Worm (Caenorhabditis elegans) whole organism, L4 larva: ENCODE measurements around the gene chk-1.

Experiments used
- D1046.2 ChIP-seq: fragments of 200-800 bp; sonication (Bioruptor generic); IDR thresholded peaks from 2 replicates; pipeline ENCODE4 v1.3.6; 2022; ENCODE audit warnings: missing genetic modification characterization, missing compliant biosample characterization
- F37D6.2 ChIP-seq: sonication (generic microtip); optimal IDR thresholded peaks from 2 replicates; lab custom pipeline; 2016; ENCODE audit warnings: mild to moderate bottlenecking, missing genetic modification characterization, missing compliant biosample characterization
- F44E2.7 ChIP-seq: fragments of 200-800 bp; sonication (Bioruptor generic); IDR thresholded peaks from 2 replicates; pipeline ENCODE4 v2.1.2; 2022; ENCODE audit warnings: missing genetic modification characterization, missing compliant biosample characterization
- T26A8.4 ChIP-seq: fragments of 200-800 bp; sonication (Bioruptor generic); IDR thresholded peaks from 2 replicates; pipeline ENCODE4 v1.3.6; 2022; ENCODE audit warnings: missing genetic modification characterization, missing compliant biosample characterization
- ZK337.2 ChIP-seq: fragments of 200-800 bp; sonication (Bioruptor generic); IDR thresholded peaks from 2 replicates; pipeline ENCODE4 v1.3.6; 2022; ENCODE audit warnings: missing genetic modification reagents, missing genetic modification characterization, missing compliant biosample characterization
- arid-1 ChIP-seq: fragments of 200-800 bp; sonication (Bioruptor generic); conservative IDR thresholded peaks from 2 replicates; pipeline ENCODE4 v1.3.6; 2022; ENCODE audit warnings: missing genetic modification reagents, missing genetic modification characterization, missing compliant biosample characterization
- ceh-44 ChIP-seq: fragments of 200-800 bp; sonication (Bioruptor generic); IDR thresholded peaks from 2 replicates; pipeline ENCODE4 v1.3.6; 2022; ENCODE audit warnings: missing genetic modification reagents, missing genetic modification characterization, missing compliant biosample characterization
- ceh-62 ChIP-seq: sonication (generic microtip); optimal IDR thresholded peaks from 2 replicates; lab custom pipeline; 2017; ENCODE audit warnings: missing biosample characterization, missing genetic modification characterization
- ceh-82 ChIP-seq: sonication (generic microtip); optimal IDR thresholded peaks from 2 replicates; lab custom pipeline; 2017; ENCODE audit warnings: missing biosample characterization, missing genetic modification characterization
- ces-1 ChIP-seq: fragments of 150-350 bp; sonication (generic microtip); optimal IDR thresholded peaks from 4 replicates; lab custom pipeline; 2014; ENCODE audit warnings: missing biosample characterization, missing genetic modification reagents, missing genetic modification characterization
- ctbp-1 ChIP-seq: fragments of 200-800 bp; sonication (Bioruptor generic); IDR thresholded peaks from 2 replicates; pipeline ENCODE4 v1.3.6; 2022; ENCODE audit warnings: missing genetic modification reagents, missing genetic modification characterization, missing compliant biosample characterization
- daf-12 ChIP-seq: fragments of 150-350 bp; optimal IDR thresholded peaks from 2 replicates; lab custom pipeline; 2014; ENCODE audit warnings: missing biosample characterization, missing genetic modification reagents, missing genetic modification characterization
- daf-19 ChIP-seq: fragments of 200-800 bp; sonication (Bioruptor generic); conservative IDR thresholded peaks from 2 replicates; pipeline ENCODE4 v1.3.6; 2022; ENCODE audit warnings: missing genetic modification characterization, missing compliant biosample characterization
- dmd-6 ChIP-seq: fragments of 200-800 bp; sonication (Bioruptor generic); IDR thresholded peaks from 2 replicates; pipeline ENCODE4 v1.3.6; 2022; ENCODE audit warnings: missing genetic modification reagents, missing genetic modification characterization, missing compliant biosample characterization
- dmd-9 ChIP-seq: fragments of 200-800 bp; sonication (Bioruptor generic); IDR thresholded peaks from 2 replicates; pipeline ENCODE4 v1.3.6; 2022; ENCODE audit warnings: missing genetic modification reagents, missing genetic modification characterization, missing compliant biosample characterization
- duxl-1 ChIP-seq: sonication (generic microtip); optimal IDR thresholded peaks from 2 replicates; lab custom pipeline; 2016; ENCODE audit warnings: mild to moderate bottlenecking, missing genetic modification characterization, moderate library complexity, missing compliant biosample characterization; ENCODE audit not compliant: poor library complexity
- dve-1 ChIP-seq: sonication (generic microtip); optimal IDR thresholded peaks from 2 replicates; lab custom pipeline; 2017; ENCODE audit warnings: antibody characterized with exemption, mild to moderate bottlenecking, missing genetic modification characterization, missing compliant biosample characterization; ENCODE audit not compliant: insufficient read depth
- egl-43 ChIP-seq: fragments of 200-800 bp; sonication (Bioruptor generic); IDR thresholded peaks from 2 replicates; pipeline ENCODE4 v1.3.6; 2022; ENCODE audit warnings: missing genetic modification reagents, missing genetic modification characterization, missing compliant biosample characterization
- fos-1 ChIP-seq: fragments of 150-350 bp; optimal IDR thresholded peaks from 2 replicates; lab custom pipeline; 2014; ENCODE audit warnings: missing biosample characterization, missing genetic modification characterization
- gei-8 ChIP-seq: fragments of 200-800 bp; sonication (Bioruptor generic); optimal IDR thresholded peaks from 2 replicates; lab custom pipeline; 2018; ENCODE audit warnings: mild to moderate bottlenecking, missing genetic modification characterization, missing compliant biosample characterization
- hlh-11 ChIP-seq: fragments of 200-800 bp; sonication (Bioruptor generic); optimal IDR thresholded peaks from 2 replicates; lab custom pipeline; 2018; ENCODE audit warnings: mild to moderate bottlenecking, missing genetic modification characterization, missing compliant biosample characterization
- hlh-30 ChIP-seq: sonication (generic microtip); optimal IDR thresholded peaks from 2 replicates; lab custom pipeline; 2017; ENCODE audit warnings: antibody characterized with exemption, mild to moderate bottlenecking, missing genetic modification characterization, missing compliant biosample characterization; ENCODE audit not compliant: insufficient read depth
- hmg-1.1 ChIP-seq: fragments of 200-800 bp; sonication (Bioruptor generic); IDR thresholded peaks from 2 replicates; pipeline ENCODE4 v1.3.6; 2022; ENCODE audit warnings: missing genetic modification reagents, missing genetic modification characterization, missing compliant biosample characterization
- lim-7 ChIP-seq: fragments of 200-800 bp; sonication (Bioruptor generic); IDR thresholded peaks from 2 replicates; pipeline ENCODE4 v1.3.6; 2022; ENCODE audit warnings: missing genetic modification characterization, missing compliant biosample characterization
- lin-1 ChIP-seq: fragments of 200-800 bp; sonication (Bioruptor generic); IDR thresholded peaks from 2 replicates; pipeline ENCODE4 v1.3.6; 2022; ENCODE audit warnings: missing genetic modification reagents, missing genetic modification characterization, missing compliant biosample characterization
- lin-39 ChIP-seq: fragments of 150-350 bp; optimal IDR thresholded peaks from 2 replicates; lab custom pipeline; 2014; ENCODE audit warnings: missing biosample characterization, missing genetic modification reagents, missing genetic modification characterization
- lsy-2 ChIP-seq, 2 experiments: fragments of 150-350 bp in 1 of 2; sonication (generic microtip) in 1 of 2; optimal IDR thresholded peaks; 2 replicates each; lab custom pipeline; 2014 to 2017; ENCODE audit warnings: missing biosample characterization in 2 of 2, missing genetic modification characterization in 2 of 2
- madf-9 ChIP-seq: fragments of 200-800 bp; sonication (Bioruptor generic); conservative IDR thresholded peaks from 2 replicates; pipeline ENCODE4 v1.3.6; 2022; ENCODE audit warnings: missing genetic modification reagents, missing genetic modification characterization, missing compliant biosample characterization
- mdl-1 ChIP-seq, 2 experiments: fragments of 150-350 bp in 1 of 2; sonication (generic microtip) in 1 of 2; optimal IDR thresholded peaks; 2 replicates each; lab custom pipeline; 2014 to 2017; ENCODE audit warnings: missing biosample characterization in 2 of 2, missing genetic modification characterization in 2 of 2
- mdt-29 ChIP-seq: fragments of 200-800 bp; sonication (Bioruptor generic); IDR thresholded peaks from 2 replicates; pipeline ENCODE4 v1.3.6; 2022; ENCODE audit warnings: missing genetic modification reagents, missing genetic modification characterization, missing compliant biosample characterization
- mxl-2 ChIP-seq: fragments of 200-800 bp; sonication (Bioruptor generic); conservative IDR thresholded peaks from 2 replicates; pipeline ENCODE4 v1.3.6; 2022; ENCODE audit warnings: missing genetic modification reagents, missing genetic modification characterization, missing compliant biosample characterization
- mxl-3 ChIP-seq: fragments of 200-800 bp; sonication (Bioruptor generic); optimal IDR thresholded peaks from 2 replicates; lab custom pipeline; 2018; ENCODE audit warnings: mild to moderate bottlenecking, missing genetic modification characterization, missing compliant biosample characterization
- nhr-102 ChIP-seq: sonication (generic microtip); optimal IDR thresholded peaks from 2 replicates; lab custom pipeline; 2016; ENCODE audit warnings: mild to moderate bottlenecking, missing genetic modification characterization, moderate library complexity, missing compliant biosample characterization
- nhr-111 ChIP-seq: fragments of 200-800 bp; sonication (Bioruptor generic); optimal IDR thresholded peaks from 2 replicates; lab custom pipeline; 2018; ENCODE audit warnings: mild to moderate bottlenecking, missing genetic modification characterization, missing compliant biosample characterization
- nhr-237 ChIP-seq: sonication (generic microtip); optimal IDR thresholded peaks from 2 replicates; lab custom pipeline; 2017; ENCODE audit warnings: missing biosample characterization, missing genetic modification characterization
- nhr-25 ChIP-seq: sonication (generic microtip); optimal IDR thresholded peaks from 2 replicates; lab custom pipeline; 2017; ENCODE audit warnings: missing genetic modification characterization, mild to moderate bottlenecking, missing compliant biosample characterization, antibody characterized with exemption, moderate library complexity, borderline replicate concordance; ENCODE audit not compliant: insufficient read depth
- nhr-41 ChIP-seq: fragments of 200-800 bp; sonication (Bioruptor generic); IDR thresholded peaks from 2 replicates; pipeline ENCODE4 v1.3.6; 2022; ENCODE audit warnings: missing genetic modification reagents, missing genetic modification characterization, missing compliant biosample characterization
- nhr-42 ChIP-seq: fragments of 200-800 bp; sonication (Bioruptor generic); IDR thresholded peaks from 2 replicates; pipeline ENCODE4 v1.3.6; 2022; ENCODE audit warnings: missing genetic modification characterization, missing compliant biosample characterization
- nhr-6 ChIP-seq: fragments of 150-350 bp; optimal IDR thresholded peaks from 2 replicates; lab custom pipeline; 2014; ENCODE audit warnings: missing biosample characterization, missing genetic modification characterization
- pha-4 ChIP-seq, 2 experiments: fragments of 150-350 bp in 1 of 2; fragments of 200-800 bp in 1 of 2; sonication (Bioruptor generic) in 1 of 2; IDR thresholded peaks in 1 of 2; optimal IDR thresholded peaks in 1 of 2; 2 replicates each; pipeline versions ENCODE4 v1.3.6 to Lab custom; 2014 to 2022; ENCODE audit warnings: missing genetic modification characterization in 2 of 2, missing genetic modification reagents in 2 of 2, missing biosample characterization in 1 of 2, missing compliant biosample characterization in 1 of 2
- pqm-1 ChIP-seq: sonication (generic microtip); optimal IDR thresholded peaks from 2 replicates; lab custom pipeline; 2017; ENCODE audit warnings: missing biosample characterization, missing genetic modification characterization
- spr-1 ChIP-seq: sonication (generic microtip); optimal IDR thresholded peaks from 2 replicates; lab custom pipeline; 2016; ENCODE audit warnings: mild to moderate bottlenecking, missing genetic modification characterization, missing compliant biosample characterization
- spr-3 ChIP-seq: fragments of 200-800 bp; sonication (Bioruptor generic); optimal IDR thresholded peaks from 2 replicates; lab custom pipeline; 2018; ENCODE audit warnings: mild to moderate bottlenecking, missing genetic modification characterization, missing compliant biosample characterization
- tra-1 ChIP-seq: fragments of 200-800 bp; sonication (Bioruptor generic); IDR thresholded peaks from 2 replicates; pipeline ENCODE4 v1.3.6; 2022; ENCODE audit warnings: missing genetic modification reagents, missing genetic modification characterization, missing compliant biosample characterization
- unc-130 ChIP-seq: sonication (generic microtip); optimal IDR thresholded peaks from 2 replicates; lab custom pipeline; 2016; ENCODE audit warnings: missing genetic modification reagents, missing genetic modification characterization, missing compliant biosample characterization
- unc-62 ChIP-seq, 3 experiments: fragments of 150-350 bp in 1 of 3; sonication (generic microtip); optimal IDR thresholded peaks in 2 of 3; peaks in 1 of 3; 1 replicate in 1 of 3; 2 replicates in 2 of 3; lab custom pipeline; 2014 to 2017; ENCODE audit warnings: missing biosample characterization in 3 of 3, missing genetic modification characterization in 3 of 3, missing genetic modification reagents in 3 of 3, missing genotype in 1 of 3
- zag-1 ChIP-seq: fragments of 150-350 bp; optimal IDR thresholded peaks from 2 replicates; lab custom pipeline; 2014; ENCODE audit warnings: missing biosample characterization, missing genetic modification characterization
- zip-2 ChIP-seq: fragments of 150-350 bp; optimal IDR thresholded peaks from 2 replicates; lab custom pipeline; 2014; ENCODE audit warnings: missing biosample characterization, missing genetic modification characterization
- ztf-11 ChIP-seq: fragments of 150-350 bp; optimal IDR thresholded peaks from 2 replicates; lab custom pipeline; 2014; ENCODE audit warnings: missing biosample characterization, missing genetic modification characterization
- ztf-7 ChIP-seq: fragments of 150-350 bp; optimal IDR thresholded peaks from 2 replicates; lab custom pipeline; 2014; ENCODE audit warnings: missing biosample characterization, missing genetic modification characterization

Gene chk-1

DNA sequence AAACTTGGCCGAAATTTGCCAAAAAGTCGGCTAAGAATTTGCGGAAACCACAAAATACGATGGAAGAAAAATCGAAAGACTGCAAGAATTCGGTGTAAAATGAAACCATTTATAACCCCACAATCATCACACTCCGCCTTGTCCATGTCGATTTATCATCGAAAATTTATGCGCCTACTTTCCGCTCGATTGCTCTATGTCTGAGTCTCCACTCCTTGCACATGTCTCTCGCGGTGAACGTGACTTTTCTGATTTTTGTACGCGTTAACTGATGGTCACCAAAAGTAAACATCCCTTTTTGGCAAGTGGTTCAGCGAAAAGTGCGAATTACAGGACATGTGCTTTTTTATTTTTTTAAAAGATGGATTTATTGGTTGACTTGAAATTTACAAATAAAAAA lies 17.7 kb upstream of the chk-1 start:
- TF ChIP-seq dmd-6 (GFP tag; lab: Robert Waterston, UW) (peak; percentile 82), gei-8 (GFP tag; lab: Kevin White, UChicago) (no peak), nhr-42 (GFP tag; lab: Robert Waterston, UW) (no peak), pha-4 (GFP tag; IDR thresholded peaks at IDR 0.05; lab: Robert Waterston, UW) (no peak), pha-4 (tag; optimal IDR thresholded peaks at IDR 0.05; lab: Kevin White, UChicago) (peak; percentile 18), unc-130 (GFP tag; lab: Kevin White, UChicago) (no peak), nhr-6 (no peak), madf-9 (GFP tag; lab: Robert Waterston, UW) (no peak), mxl-3 (GFP tag; lab: Kevin White, UChicago) (no peak), nhr-237 (tag; lab: Kevin White, UChicago) (no peak), ceh-62 (tag; lab: Kevin White, UChicago) (no peak), ZK337.2 (GFP tag; lab: Robert Waterston, UW) (no peak), nhr-41 (no peak), egl-43 (GFP tag; lab: Robert Waterston, UW) (no peak), hmg-1.1 (GFP tag; lab: Robert Waterston, UW) (no peak), daf-19 (no peak), ceh-82 (tag; lab: Kevin White, UChicago) (no peak), ctbp-1 (no peak), hlh-11 (tag; lab: Kevin White, UChicago) (peak; percentile 72), spr-3 (GFP tag; lab: Kevin White, UChicago) (no peak), nhr-25 (no peak), T26A8.4 (GFP tag; lab: Robert Waterston, UW) (no peak), zag-1 (tag; lab: Kevin White, UChicago) (no peak), F37D6.2 (tag; lab: Kevin White, UChicago) (no peak), D1046.2 (GFP tag; lab: Robert Waterston, UW) (no peak), arid-1 (GFP tag; lab: Robert Waterston, UW) (no peak), mdl-1 (tag; optimal IDR thresholded peaks at IDR 0.05; lab: Kevin White, UChicago) (peak in 1 of 2 experiments; percentile 61), duxl-1 (tag; lab: Kevin White, UChicago) (no peak), nhr-111 (no peak), ztf-7 (tag; lab: Kevin White, UChicago) (no peak), lsy-2 (tag; optimal IDR thresholded peaks at IDR 0.05; lab: Kevin White, UChicago) (no peak), dmd-9 (GFP tag; lab: Robert Waterston, UW) (no peak), mxl-2 (no peak), mdt-29 (no peak), nhr-102 (tag; lab: Kevin White, UChicago) (peak; percentile 9), lin-1 (0 out of 2 replicates have a peak, but pooled peaks have one; percentile 38), dve-1 (tag; lab: Kevin White, UChicago) (peak; percentile 77), ceh-44 (no peak), lin-39 (tag; lab: Kevin White, UChicago) (no peak), spr-1 (tag; lab: Kevin White, UChicago) (no peak), zip-2 (tag; lab: Kevin White, UChicago) (no peak), lim-7 (GFP tag; lab: Robert Waterston, UW) (no peak), fos-1 (tag; lab: Kevin White, UChicago) (no peak), hlh-30 (tag; lab: Kevin White, UChicago) (peak; percentile 58), F44E2.7 (no peak), ces-1 (GFP tag; lab: Kevin White, UChicago) (no peak), tra-1 (no peak), ztf-11 (tag; lab: Kevin White, UChicago) (no peak), unc-62 (GFP tag; optimal IDR thresholded peaks at IDR 0.05 in 1 of 2; lab: Kevin White, UChicago) (peak in 1 of 2 experiments; percentile 74), unc-62 (tag; optimal IDR thresholded peaks at IDR 0.05; lab: Kevin White, UChicago) (no peak), pqm-1 (peak; percentile 52), daf-12 (tag; lab: Kevin White, UChicago) (no peak)
